Worm (Caenorhabditis elegans): ENCODE data around the gene F13E9.11.

DNA sequence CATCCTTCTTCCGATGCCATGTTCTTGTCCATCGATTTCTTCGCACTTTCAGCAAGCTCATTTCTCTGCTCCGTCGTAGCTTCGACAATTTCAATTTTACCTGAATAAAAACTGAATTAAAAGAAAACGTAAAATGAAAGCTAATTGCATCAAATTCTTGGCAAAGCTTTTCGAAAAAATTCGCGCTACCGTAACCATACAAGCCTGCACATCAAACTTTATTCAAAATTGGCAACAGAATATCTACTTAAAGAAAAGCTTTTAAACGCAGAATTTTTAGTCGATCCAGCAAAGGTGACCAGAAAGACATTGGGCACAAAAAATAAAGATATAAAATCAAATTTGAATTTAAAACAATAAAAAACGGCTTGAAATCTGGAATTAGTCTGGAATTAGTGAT is 26.7 kb downstream of the F13E9.11 start:
- TF ChIP-seq tab-1 (GFP tag; IDR thresholded peaks at IDR 0.05) (no peak), flt-1 (GFP tag; IDR thresholded peaks at IDR 0.05) (no peak), med-1 (GFP tag; optimal IDR thresholded peaks at IDR 0.05; ENCODE audit: insufficient read depth) (no peak), cog-1 (tag; optimal IDR thresholded peaks at IDR 0.05) (no peak), ztf-29 (GFP tag; IDR thresholded peaks at IDR 0.05) (no peak), T22C8.4 (GFP tag; IDR thresholded peaks at IDR 0.05) (no peak), ref-1 (GFP tag; conservative IDR thresholded peaks at IDR 0.05) (no peak)

All from whole organism, midembryonic.